Worm (Caenorhabditis elegans) whole organism, L4 larva: Measurements from ENCODE around the gene K12H6.9.

ENCODE experiments used
- F49E8.2 ChIP-seq: sonication (generic microtip); optimal IDR thresholded peaks from 2 replicates; lab custom pipeline; 2016; ENCODE audit warnings: missing compliant biosample characterization, mild to moderate bottlenecking, missing genetic modification characterization, borderline replicate concordance
- Y105C5A.15 ChIP-seq: fragments of 200-800 bp; sonication (Bioruptor generic); IDR thresholded peaks from 2 replicates; pipeline ENCODE4 v1.3.6; 2022; ENCODE audit warnings: missing genetic modification characterization, missing compliant biosample characterization
- ZK546.5 ChIP-seq, 2 experiments: sonication (generic microtip); optimal IDR thresholded peaks; 2 replicates each; lab custom pipeline; 2017; ENCODE audit warnings: missing biosample characterization in 2 of 2, missing genetic modification characterization in 2 of 2
- aly-2 ChIP-seq: sonication (generic microtip); optimal IDR thresholded peaks from 2 replicates; lab custom pipeline; 2018; ENCODE audit warnings: missing biosample characterization, missing genetic modification characterization
- ama-1 ChIP-seq: fragments of 150-350 bp; optimal IDR thresholded peaks from 2 replicates; lab custom pipeline; 2014; ENCODE audit warnings: inconsistent platforms, mixed read lengths
- daf-12 ChIP-seq: fragments of 150-350 bp; optimal IDR thresholded peaks from 2 replicates; lab custom pipeline; 2014; ENCODE audit warnings: missing biosample characterization, missing genetic modification reagents, missing genetic modification characterization
- egl-27 ChIP-seq: sonication (generic microtip); optimal IDR thresholded peaks from 3 replicates; lab custom pipeline; 2017; ENCODE audit warnings: missing biosample characterization, missing genetic modification reagents, missing genetic modification characterization
- fos-1 ChIP-seq: fragments of 150-350 bp; optimal IDR thresholded peaks from 2 replicates; lab custom pipeline; 2014; ENCODE audit warnings: missing biosample characterization, missing genetic modification characterization
- mxl-2 ChIP-seq: fragments of 200-800 bp; sonication (Bioruptor generic); conservative IDR thresholded peaks from 2 replicates; pipeline ENCODE4 v1.3.6; 2022; ENCODE audit warnings: missing genetic modification reagents, missing genetic modification characterization, missing compliant biosample characterization

DNA sequence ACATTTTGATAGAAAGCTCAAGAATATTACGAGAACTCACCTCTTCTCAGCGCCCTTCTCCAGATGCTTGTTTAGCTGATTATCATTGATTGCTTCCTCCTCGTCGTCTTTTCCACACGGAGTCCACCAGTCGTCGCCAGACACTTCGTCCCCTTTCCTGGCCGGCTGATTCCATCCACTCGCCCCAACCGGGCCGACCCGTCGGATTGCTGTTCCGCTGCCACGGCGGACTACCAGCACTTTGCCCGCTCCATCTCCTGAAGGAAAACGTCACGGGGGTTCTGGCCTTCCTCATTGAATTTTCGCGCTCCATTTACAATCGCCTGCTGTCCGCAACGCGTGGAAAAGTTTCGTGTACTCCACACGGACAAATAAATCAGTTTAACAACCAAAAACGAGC lies 40.8 kb upstream of the K12H6.9 start:
- TF ChIP-seq F49E8.2 (no peak), aly-2 (tag; lab: Kevin White, UChicago) (no peak), Y105C5A.15 (no peak), fos-1 (tag; lab: Kevin White, UChicago) (no peak), egl-27 (tag; lab: Kevin White, UChicago) (no peak), daf-12 (tag; lab: Kevin White, UChicago) (no peak), mxl-2 (GFP tag; lab: Robert Waterston, UW) (no peak), ZK546.5 (tag; optimal IDR thresholded peaks at IDR 0.05; lab: Kevin White, UChicago) (no peak), ama-1 (lab: Kevin White, UChicago) (no peak)
